Fruit fly (Drosophila melanogaster) whole organism, prepupa: ENCODE measurements around the gene Gas8.

ENCODE experiments used
- Blimp-1 ChIP-seq: fragments of 200-800 bp; sonication (Bioruptor generic); optimal IDR thresholded peaks from 3 replicates; lab custom pipeline; 2017; ENCODE audit warnings: missing biosample characterization, missing genetic modification characterization, mild to moderate bottlenecking, moderate library complexity, missing genetic modification reagents
- CG10669 ChIP-seq: fragments of 200-800 bp; sonication (Bioruptor generic); optimal IDR thresholded peaks from 3 replicates; lab custom pipeline; 2018; ENCODE audit warnings: missing biosample characterization, mild to moderate bottlenecking, missing genetic modification characterization, moderate library complexity
- CG6276 ChIP-seq: fragments of 200-800 bp; sonication (Bioruptor generic); optimal IDR thresholded peaks from 2 replicates; lab custom pipeline; 2017; ENCODE audit warnings: missing biosample characterization, mild to moderate bottlenecking, missing genetic modification characterization
- CG6792 ChIP-seq: fragments of 200-800 bp; sonication (Bioruptor generic); optimal IDR thresholded peaks from 3 replicates; lab custom pipeline; 2016; ENCODE audit warnings: missing biosample characterization, missing genetic modification characterization
- Eip93F ChIP-seq: fragments of 200-800 bp; sonication (Bioruptor generic); optimal IDR thresholded peaks from 2 replicates; lab custom pipeline; 2016; ENCODE audit warnings: missing biosample characterization, mild to moderate bottlenecking, missing genetic modification characterization
- Hr38 ChIP-seq: sonication (Bioruptor generic); optimal IDR thresholded peaks from 2 replicates; lab custom pipeline; 2016; ENCODE audit warnings: missing biosample characterization, missing genetic modification characterization
- Met ChIP-seq: fragments of 200-800 bp; sonication (Bioruptor generic); optimal IDR thresholded peaks from 3 replicates; lab custom pipeline; 2016; ENCODE audit warnings: missing biosample characterization, missing genetic modification characterization
- Sox14 ChIP-seq: fragments of 200-800 bp; sonication (Bioruptor generic); optimal IDR thresholded peaks from 3 replicates; lab custom pipeline; 2016; ENCODE audit warnings: missing biosample characterization, missing genetic modification characterization
- Sox15 ChIP-seq: fragments of 200-800 bp; sonication (Bioruptor generic); optimal IDR thresholded peaks from 3 replicates; lab custom pipeline; 2016; ENCODE audit warnings: missing biosample characterization, missing genetic modification characterization
- acj6 ChIP-seq: fragments of 200-800 bp; sonication (Bioruptor generic); optimal IDR thresholded peaks from 3 replicates; lab custom pipeline; 2016; ENCODE audit warnings: missing biosample characterization, missing genetic modification characterization
- cyc ChIP-seq: fragments of 200-800 bp; sonication (Bioruptor generic); optimal IDR thresholded peaks from 3 replicates; lab custom pipeline; 2016; ENCODE audit warnings: missing biosample characterization, missing genetic modification characterization

- TF ChIP-seq Sox14 (no peak), Hr38 (GFP tag; lab: Kevin White, UChicago) (no peak), CG6792 (GFP tag; lab: Kevin White, UChicago) (no peak), Eip93F (GFP tag; lab: Kevin White, UChicago) (no peak), Blimp-1 (no peak), Sox15 (no peak), CG6276 (GFP tag; lab: Kevin White, UChicago) (no peak), cyc (GFP tag; lab: Kevin White, UChicago) (no peak), Met (GFP tag; lab: Kevin White, UChicago) (no peak), CG10669 (GFP tag; lab: Kevin White, UChicago) (no peak), acj6 (GFP tag; lab: Kevin White, UChicago) (no peak)
Observed at dm6 chrX:3485304-3485703, 19.3 kb downstream of the Gas8 start, which contains the start of the genes CG14270 and CG10803.
